Worm (Caenorhabditis elegans) whole organism, L3 larva: ENCODE measurements around the gene C34F6.11.

ENCODE experiments used
- R02D3.7 ChIP-seq: fragments of 150-350 bp; optimal IDR thresholded peaks from 2 replicates; lab custom pipeline; 2014; ENCODE audit warnings: missing biosample characterization, missing genetic modification characterization
- ZK546.5 ChIP-seq: sonication (generic microtip); optimal IDR thresholded peaks from 2 replicates; lab custom pipeline; 2017; ENCODE audit warnings: missing biosample characterization, missing genetic modification characterization
- aly-2 ChIP-seq: fragments of 150-350 bp; optimal IDR thresholded peaks from 2 replicates; lab custom pipeline; 2014; ENCODE audit warnings: missing biosample characterization, missing genetic modification characterization
- ama-1 ChIP-seq: fragments of 150-350 bp; optimal IDR thresholded peaks from 2 replicates; lab custom pipeline; 2018
- ceh-16 ChIP-seq: sonication (generic microtip); optimal IDR thresholded peaks from 2 replicates; lab custom pipeline; 2017; ENCODE audit warnings: missing biosample characterization, missing genetic modification characterization
- ceh-28 ChIP-seq: fragments of 150-350 bp; optimal IDR thresholded peaks from 2 replicates; lab custom pipeline; 2014; ENCODE audit warnings: missing biosample characterization, missing genetic modification reagents, missing genetic modification characterization
- ceh-82 ChIP-seq: fragments of 150-350 bp; optimal IDR thresholded peaks from 2 replicates; lab custom pipeline; 2014; ENCODE audit warnings: missing biosample characterization, missing genetic modification characterization
- ceh-9 ChIP-seq: sonication (generic microtip); optimal IDR thresholded peaks from 2 replicates; lab custom pipeline; 2018; ENCODE audit warnings: missing biosample characterization, missing genetic modification characterization
- daf-12 ChIP-seq: fragments of 150-350 bp; optimal IDR thresholded peaks from 2 replicates; lab custom pipeline; 2014; ENCODE audit warnings: missing biosample characterization, missing genetic modification reagents, missing genetic modification characterization
- egl-27 ChIP-seq: sonication (generic microtip); optimal IDR thresholded peaks from 4 replicates; lab custom pipeline; 2017; ENCODE audit warnings: missing biosample characterization, missing genetic modification reagents, missing genetic modification characterization
- egl-5 ChIP-seq: fragments of 150-350 bp; optimal IDR thresholded peaks from 2 replicates; lab custom pipeline; 2017; ENCODE audit warnings: missing biosample characterization, missing genetic modification reagents, missing genetic modification characterization, inconsistent platforms
- elt-1 ChIP-seq: fragments of 150-350 bp; optimal IDR thresholded peaks from 2 replicates; lab custom pipeline; 2014; ENCODE audit warnings: missing biosample characterization, missing genetic modification characterization
- elt-2 ChIP-seq: sonication (generic microtip); optimal IDR thresholded peaks from 2 replicates; lab custom pipeline; 2016; ENCODE audit warnings: missing genetic modification reagents, mild to moderate bottlenecking, missing genetic modification characterization, missing compliant biosample characterization
- elt-3 ChIP-seq, 3 experiments: fragments of 150-350 bp in 1 of 3; sonication (generic microtip) in 2 of 3; optimal IDR thresholded peaks; 2 replicates in 2 of 3; 4 replicates in 1 of 3; lab custom pipeline; 2014 to 2017; ENCODE audit warnings: missing biosample characterization in 3 of 3, missing genetic modification characterization in 3 of 3
- eor-1 ChIP-seq, 2 experiments: fragments of 150-350 bp; optimal IDR thresholded peaks; 2 replicates each; lab custom pipeline; 2014 to 2018; ENCODE audit warnings: missing biosample characterization in 2 of 2, missing genetic modification characterization in 2 of 2
- fkh-10 ChIP-seq: sonication (generic microtip); optimal IDR thresholded peaks from 2 replicates; lab custom pipeline; 2017; ENCODE audit warnings: missing biosample characterization, missing genetic modification reagents, missing genetic modification characterization
- fkh-2 ChIP-seq: fragments of 150-350 bp; optimal IDR thresholded peaks from 2 replicates; lab custom pipeline; 2014; ENCODE audit warnings: missing biosample characterization, missing genetic modification reagents, missing genetic modification characterization
- fos-1 ChIP-seq: fragments of 150-350 bp; optimal IDR thresholded peaks from 2 replicates; lab custom pipeline; 2014; ENCODE audit warnings: missing biosample characterization, missing genetic modification characterization
- hmg-11 ChIP-seq: sonication (generic microtip); optimal IDR thresholded peaks from 2 replicates; lab custom pipeline; 2016; ENCODE audit warnings: missing genetic modification characterization, missing compliant biosample characterization
- jun-1 ChIP-seq: fragments of 150-350 bp; optimal IDR thresholded peaks from 2 replicates; lab custom pipeline; 2014; ENCODE audit warnings: missing biosample characterization, missing genetic modification reagents, missing genetic modification characterization
- lin-15B ChIP-seq: fragments of 150-350 bp; optimal IDR thresholded peaks from 2 replicates; lab custom pipeline; 2014; ENCODE audit warnings: missing biosample characterization, missing genetic modification characterization
- lin-39 ChIP-seq: fragments of 150-350 bp; optimal IDR thresholded peaks from 2 replicates; lab custom pipeline; 2018; ENCODE audit warnings: missing biosample characterization, missing genetic modification reagents, missing genetic modification characterization
- lsy-12 ChIP-seq: sonication (generic microtip); optimal IDR thresholded peaks from 2 replicates; lab custom pipeline; 2016; ENCODE audit warnings: mild to moderate bottlenecking, missing genetic modification characterization, missing compliant biosample characterization
- mdl-1 ChIP-seq: fragments of 150-350 bp; optimal IDR thresholded peaks from 2 replicates; lab custom pipeline; 2014; ENCODE audit warnings: missing biosample characterization, missing genetic modification characterization
- mml-1 ChIP-seq: fragments of 150-350 bp; sonication (generic microtip); optimal IDR thresholded peaks from 3 replicates; lab custom pipeline; 2014; ENCODE audit warnings: missing biosample characterization, missing genetic modification characterization
- nfya-1 ChIP-seq: sonication (generic microtip); optimal IDR thresholded peaks from 2 replicates; lab custom pipeline; 2017; ENCODE audit warnings: missing genetic modification characterization, mild to moderate bottlenecking, missing compliant biosample characterization, antibody characterized with exemption, moderate library complexity; ENCODE audit not compliant: insufficient read depth
- nhr-11 ChIP-seq: fragments of 150-350 bp; optimal IDR thresholded peaks from 2 replicates; lab custom pipeline; 2014; ENCODE audit warnings: missing biosample characterization, missing genetic modification characterization
- nhr-12 ChIP-seq: fragments of 150-350 bp; optimal IDR thresholded peaks from 2 replicates; lab custom pipeline; 2014; ENCODE audit warnings: missing biosample characterization, missing genetic modification characterization
- nhr-23 ChIP-seq: fragments of 150-350 bp; optimal IDR thresholded peaks from 2 replicates; lab custom pipeline; 2014; ENCODE audit warnings: missing biosample characterization, missing genetic modification reagents, missing genetic modification characterization
- nhr-237 ChIP-seq: fragments of 150-350 bp; optimal IDR thresholded peaks from 2 replicates; lab custom pipeline; 2014; ENCODE audit warnings: missing biosample characterization, missing genetic modification characterization
- nhr-25 ChIP-seq: sonication (generic microtip); optimal IDR thresholded peaks from 2 replicates; lab custom pipeline; 2017; ENCODE audit warnings: missing biosample characterization, missing genetic modification characterization
- nhr-28 ChIP-seq: fragments of 150-350 bp; optimal IDR thresholded peaks from 2 replicates; lab custom pipeline; 2014; ENCODE audit warnings: missing biosample characterization, missing genetic modification characterization
- nhr-43 ChIP-seq: sonication (generic microtip); optimal IDR thresholded peaks from 2 replicates; lab custom pipeline; 2016; ENCODE audit warnings: mild to moderate bottlenecking, missing genetic modification characterization, missing compliant biosample characterization; ENCODE audit not compliant: poor library complexity, severe bottlenecking
- nhr-67 ChIP-seq: fragments of 150-350 bp; optimal IDR thresholded peaks from 2 replicates; lab custom pipeline; 2014; ENCODE audit warnings: missing biosample characterization, missing genetic modification characterization
- nhr-76 ChIP-seq: fragments of 150-350 bp; sonication (generic microtip); optimal IDR thresholded peaks from 5 replicates; lab custom pipeline; 2014; ENCODE audit warnings: missing biosample characterization, missing genetic modification characterization
- nhr-77 ChIP-seq: fragments of 150-350 bp; optimal IDR thresholded peaks from 2 replicates; lab custom pipeline; 2014; ENCODE audit warnings: missing biosample characterization, missing genetic modification characterization
- pha-4 ChIP-seq: fragments of 150-350 bp; optimal IDR thresholded peaks from 2 replicates; lab custom pipeline; 2014; ENCODE audit warnings: missing biosample characterization, missing genetic modification reagents, missing genetic modification characterization
- pqm-1 ChIP-seq: fragments of 150-350 bp; optimal IDR thresholded peaks from 2 replicates; lab custom pipeline; 2017; ENCODE audit warnings: missing biosample characterization, missing genetic modification characterization, inconsistent platforms
- sea-2 ChIP-seq: fragments of 150-350 bp; sonication (generic microtip); optimal IDR thresholded peaks from 4 replicates; lab custom pipeline; 2014; ENCODE audit warnings: missing biosample characterization, missing genetic modification reagents, missing genetic modification characterization
- skn-1 ChIP-seq: fragments of 150-350 bp; optimal IDR thresholded peaks from 2 replicates; lab custom pipeline; 2014; ENCODE audit warnings: missing biosample characterization, missing genetic modification characterization
- snpc-4 ChIP-seq: fragments of 150-350 bp; optimal IDR thresholded peaks from 2 replicates; lab custom pipeline; 2014; ENCODE audit warnings: missing biosample characterization, missing genetic modification characterization
- tbx-2 ChIP-seq: sonication (generic microtip); optimal IDR thresholded peaks from 2 replicates; lab custom pipeline; 2016; ENCODE audit warnings: mild to moderate bottlenecking, missing genetic modification characterization, missing compliant biosample characterization
- unc-39 ChIP-seq: sonication (generic microtip); optimal IDR thresholded peaks from 4 replicates; lab custom pipeline; 2017; ENCODE audit warnings: missing biosample characterization, missing genetic modification characterization
- unc-62 ChIP-seq: fragments of 150-350 bp; sonication (generic microtip); optimal IDR thresholded peaks from 4 replicates; lab custom pipeline; 2014; ENCODE audit warnings: missing biosample characterization, missing genetic modification reagents, missing genetic modification characterization
- zag-1 ChIP-seq: fragments of 150-350 bp; optimal IDR thresholded peaks from 2 replicates; lab custom pipeline; 2014; ENCODE audit warnings: missing biosample characterization, missing genetic modification characterization
- ztf-11 ChIP-seq: fragments of 150-350 bp; optimal IDR thresholded peaks from 2 replicates; lab custom pipeline; 2014; ENCODE audit warnings: missing biosample characterization, missing genetic modification characterization
- ztf-4 ChIP-seq: fragments of 150-350 bp; optimal IDR thresholded peaks from 2 replicates; lab custom pipeline; 2014; ENCODE audit warnings: missing biosample characterization, missing genetic modification characterization

The C34F6.11 gene

DNA sequence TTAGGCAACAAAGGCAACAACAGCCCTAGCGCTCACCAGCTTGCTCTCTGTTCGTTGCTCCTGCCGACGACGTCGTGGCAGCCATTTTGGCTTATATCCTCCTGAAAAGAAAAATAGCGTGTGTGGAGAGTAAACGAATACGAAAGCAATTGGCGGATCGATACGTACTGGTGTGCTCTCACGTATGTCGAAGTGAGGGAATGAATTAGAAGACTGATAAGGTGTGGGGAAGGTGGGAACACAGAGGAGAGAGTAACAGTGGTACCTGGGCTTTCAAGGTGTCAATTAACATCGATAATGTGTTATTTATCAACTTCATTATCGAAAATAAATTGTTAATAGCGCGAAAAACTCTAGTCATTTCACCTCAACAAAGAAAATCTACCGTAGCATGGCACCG, 5.1 kb upstream of the C34F6.11 start, which contains the start of gene C34F6.5:
C34F6.5 (minus strand) TSS at position 101 of the 400 bp plus-strand sequence.
- no peak for TF ChIP-seq zag-1 (tag; lab: Kevin White, UChicago)
- TF ChIP-seq elt-3 (tag; optimal IDR thresholded peaks at IDR 0.05; lab: Kevin White, UChicago), result no peak
- TF ChIP-seq nhr-237, result no peak
- TF ChIP-seq nhr-12 (tag; lab: Kevin White, UChicago), result no peak
- no peak for TF ChIP-seq elt-2 (tag; lab: Kevin White, UChicago)
- no peak for TF ChIP-seq ceh-28 (tag; lab: Kevin White, UChicago)
- TF ChIP-seq sea-2, result no peak
- TF ChIP-seq mdl-1 (tag; lab: Kevin White, UChicago), result no peak
- no peak for TF ChIP-seq ceh-16 (tag; lab: Kevin White, UChicago)
- no peak for TF ChIP-seq skn-1 (tag; lab: Kevin White, UChicago)
- TF ChIP-seq R02D3.7 (tag; lab: Kevin White, UChicago), result no peak
- TF ChIP-seq nhr-11, result no peak
- no peak for TF ChIP-seq nfya-1
- TF ChIP-seq tbx-2 (tag; lab: Kevin White, UChicago), result no peak
- TF ChIP-seq nhr-23, result no peak
- TF ChIP-seq ztf-11 (tag; lab: Kevin White, UChicago), result no peak
- TF ChIP-seq lin-39 (tag; lab: Kevin White, UChicago), result no peak
- TF ChIP-seq jun-1 (tag; lab: Kevin White, UChicago), result no peak
- TF ChIP-seq pha-4, result no peak

DNA sequence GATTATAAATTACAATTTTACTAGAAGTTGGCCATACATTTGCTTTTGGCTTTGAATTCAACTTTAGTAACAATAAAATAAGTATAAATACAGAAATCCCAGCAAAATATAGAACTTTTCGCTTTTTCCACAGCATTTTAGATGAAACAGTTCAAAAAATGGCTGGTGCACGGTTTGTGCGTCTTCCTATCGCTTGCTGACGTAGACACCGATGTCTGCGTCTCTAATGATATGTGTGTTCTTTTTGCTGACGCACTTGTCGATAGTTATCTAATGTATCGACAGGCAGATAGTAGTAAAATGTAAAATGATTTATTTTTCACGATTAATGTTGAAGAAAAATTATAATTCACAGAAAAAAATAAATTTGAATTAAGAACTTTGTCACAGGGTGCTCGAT, 3.2 kb upstream of the C34F6.11 start, which contains the start of gene hst-2:
hst-2 (minus strand) TSS at position 203 of the 400 bp plus-strand sequence.
- TF ChIP-seq ZK546.5 (no peak), R02D3.7 (tag; lab: Kevin White, UChicago) (peak; percentile 52), ztf-11 (tag; lab: Kevin White, UChicago) (no peak), eor-1 (tag; optimal IDR thresholded peaks at IDR 0.05; lab: Kevin White, UChicago) (no peak), ceh-28 (tag; lab: Kevin White, UChicago) (peak; percentile 82), nhr-28 (tag; lab: Kevin White, UChicago) (no peak), ceh-9 (tag; lab: Kevin White, UChicago) (no peak), mdl-1 (tag; lab: Kevin White, UChicago) (no peak), elt-3 (tag; optimal IDR thresholded peaks at IDR 0.05; lab: Kevin White, UChicago) (peak in 1 of 3 experiments; percentile 18), elt-2 (tag; lab: Kevin White, UChicago) (peak; percentile 80), nhr-43 (tag; lab: Kevin White, UChicago) (peak; percentile 84), pqm-1 (tag; lab: Kevin White, UChicago) (peak; percentile 62), skn-1 (tag; lab: Kevin White, UChicago) (peak; percentile 54), ceh-16 (tag; lab: Kevin White, UChicago) (no peak), lin-15B (tag; lab: Kevin White, UChicago) (peak; percentile 52), lin-39 (tag; lab: Kevin White, UChicago) (peak; percentile 34), ceh-82 (tag; lab: Kevin White, UChicago) (peak; percentile 45), egl-27 (tag; lab: Kevin White, UChicago) (no peak), fkh-10 (GFP tag; lab: Kevin White, UChicago) (no peak), jun-1 (tag; lab: Kevin White, UChicago) (peak; percentile 90), sea-2 (no peak), ama-1 (lab: Kevin White, UChicago) (no peak), zag-1 (tag; lab: Kevin White, UChicago) (no peak), daf-12 (tag; lab: Kevin White, UChicago) (no peak), pha-4 (peak; percentile 96), snpc-4 (tag; lab: Kevin White, UChicago) (peak; percentile 54), nhr-67 (tag; lab: Kevin White, UChicago) (no peak), nhr-77 (tag; lab: Kevin White, UChicago) (peak; percentile 55), nhr-11 (peak; percentile 25), unc-39 (no peak), mml-1 (no peak), fkh-2 (tag; lab: Kevin White, UChicago) (no peak), nhr-237 (no peak), nhr-76 (tag; lab: Kevin White, UChicago) (no peak), egl-5 (tag; lab: Kevin White, UChicago) (peak; percentile 53), elt-1 (tag; lab: Kevin White, UChicago) (peak; percentile 6), fos-1 (tag; lab: Kevin White, UChicago) (no peak), lsy-12 (tag; lab: Kevin White, UChicago) (peak; percentile 74), unc-62 (GFP tag; lab: Kevin White, UChicago) (no peak), ztf-4 (peak; percentile 7), hmg-11 (tag; lab: Kevin White, UChicago) (peak; percentile 84), nhr-25 (peak; percentile 89), nhr-23 (peak; percentile 93), nfya-1 (peak; percentile 85), nhr-12 (tag; lab: Kevin White, UChicago) (no peak), tbx-2 (tag; lab: Kevin White, UChicago) (peak; percentile 88), aly-2 (tag; lab: Kevin White, UChicago) (no peak)
